Worm (Caenorhabditis elegans): ENCODE results near the gene clec-143.

- no peak for TF ChIP-seq W03F9.2 (tag; optimal IDR thresholded peaks at IDR 0.05)
- no peak for TF ChIP-seq him-1 (tag; optimal IDR thresholded peaks at IDR 0.05)
Measured at ce11 chrII:10519017-10519416, 48.9 kb upstream of the clec-143 start, which contains the start of gene F59B10.4.

Data from whole organism, L4/young adult.